Worm (Caenorhabditis elegans): ENCODE measurements around the gene fbxb-88.
"Not testable (repeated sequence)": the region's sequence is repeated elsewhere in the genome, so short reads cannot be mapped to it uniquely, and the experiment has no call there.

Gene fbxb-88

ce11 chrII:4854761-4855160, 27.1 kb upstream of the fbxb-88 start:
- TF ChIP-seq unc-62 (GFP tag; optimal IDR thresholded peaks at IDR 0.05), result no peak

- no peak for TF ChIP-seq unc-62 (GFP tag; optimal IDR thresholded peaks at IDR 0.05)
These were observed 24.0 kb upstream of the fbxb-88 start, which contains the start of gene dnj-9 for ce11 chrII:4851594-4852106. dnj-9 (plus strand) TSS chrII:4852056.

- no peak for TF ChIP-seq unc-62 (GFP tag; optimal IDR thresholded peaks at IDR 0.05)
These were observed 22.2 kb upstream of the fbxb-88 start, which contains the start of gene T23B7.3 for ce11 chrII:4849885-4850284. T23B7.3 (plus strand) TSS chrII:4850185.

- TF ChIP-seq unc-62 (GFP tag; optimal IDR thresholded peaks at IDR 0.05), result not testable (repeated sequence)
These were observed 14.5 kb upstream of the fbxb-88 start, which contains the start of the genes T23B7.2 and nspd-4 for ce11 chrII:4842143-4842658. T23B7.2 (minus strand) TSS chrII:4842243. nspd-4 (plus strand) TSS chrII:4842608.

- no peak for TF ChIP-seq unc-62 (GFP tag; optimal IDR thresholded peaks at IDR 0.05)
These were observed 10.0 kb upstream of the fbxb-88 start, which contains the start of gene C33F10.12 for ce11 chrII:4837659-4838058. C33F10.12 (minus strand) TSS chrII:4837759.

- no peak for TF ChIP-seq unc-62 (GFP tag; optimal IDR thresholded peaks at IDR 0.05)
These were observed 7.1 kb upstream of the fbxb-88 start, which contains the start of the genes C33F10.11 and C33F10.1 for ce11 chrII:4834761-4835160. C33F10.11 (minus strand) TSS chrII:4834861. C33F10.1 (plus strand) TSS chrII:4835023.

- not testable (repeated sequence) for TF ChIP-seq unc-62 (GFP tag; optimal IDR thresholded peaks at IDR 0.05)
These were observed 2.6 kb downstream of the fbxb-88 start, which contains the start of the genes C33F10.8 and msp-40 for ce11 chrII:4825133-4825532. C33F10.8 (minus strand) TSS chrII:4825233. msp-40 (plus strand) TSS chrII:4825414.

- no peak for TF ChIP-seq unc-62 (GFP tag; optimal IDR thresholded peaks at IDR 0.05)
These were observed 5.1 kb downstream of the fbxb-88 start for ce11 chrII:4822610-4823009.

- no peak for TF ChIP-seq unc-62 (GFP tag; optimal IDR thresholded peaks at IDR 0.05)
These were observed 5.9 kb downstream of the fbxb-88 start, which contains the start of gene lact-5 for ce11 chrII:4821739-4822138. lact-5 (minus strand) TSS chrII:4821739.

- TF ChIP-seq unc-62 (GFP tag; optimal IDR thresholded peaks at IDR 0.05), result no peak
These were observed 8.9 kb downstream of the fbxb-88 start for ce11 chrII:4818780-4819179.

- no peak for TF ChIP-seq unc-62 (GFP tag; optimal IDR thresholded peaks at IDR 0.05)
These were observed 12.3 kb downstream of the fbxb-88 start for ce11 chrII:4815356-4815755.

ce11 chrII:4811986-4812385, 15.7 kb downstream of the fbxb-88 start, which contains the start of gene rig-6:
rig-6 (minus strand) TSS chrII:4812086.
- no peak for TF ChIP-seq unc-62 (GFP tag; optimal IDR thresholded peaks at IDR 0.05)

ce11 chrII:4806726-4807125, 21.0 kb downstream of the fbxb-88 start:
- no peak for TF ChIP-seq unc-62 (GFP tag; optimal IDR thresholded peaks at IDR 0.05)

- no peak for TF ChIP-seq unc-62 (GFP tag; optimal IDR thresholded peaks at IDR 0.05)
These were observed 21.4 kb downstream of the fbxb-88 start for ce11 chrII:4806261-4806660.

- TF ChIP-seq unc-62 (GFP tag; optimal IDR thresholded peaks at IDR 0.05), result no peak
These were observed 21.9 kb downstream of the fbxb-88 start for ce11 chrII:4805799-4806198.

- TF ChIP-seq unc-62 (GFP tag; optimal IDR thresholded peaks at IDR 0.05), result no peak
These were observed 24.8 kb downstream of the fbxb-88 start for ce11 chrII:4802917-4803316.

- no peak for TF ChIP-seq unc-62 (GFP tag; optimal IDR thresholded peaks at IDR 0.05)
These were observed 27.2 kb downstream of the fbxb-88 start for ce11 chrII:4800524-4800923.
